Worm (Caenorhabditis elegans) whole organism, young adult: ENCODE data around the gene chil-19.

Source experiments
- F22D6.2 ChIP-seq: sonication (generic microtip); optimal IDR thresholded peaks from 2 replicates; lab custom pipeline; 2016; ENCODE audit warnings: mild to moderate bottlenecking, missing genetic modification characterization, missing compliant biosample characterization
- F33H1.4 ChIP-seq: fragments of 200-800 bp; sonication (Bioruptor generic); IDR thresholded peaks from 2 replicates; pipeline ENCODE4 v1.3.6; 2022; ENCODE audit warnings: missing genetic modification reagents, missing genetic modification characterization, missing compliant biosample characterization
- ccch-3 ChIP-seq: fragments of 200-800 bp; sonication (Bioruptor generic); optimal IDR thresholded peaks from 2 replicates; lab custom pipeline; 2018; ENCODE audit warnings: mild to moderate bottlenecking, missing genetic modification characterization, missing compliant biosample characterization
- ceh-100 ChIP-seq: fragments of 200-800 bp; sonication (Bioruptor generic); IDR thresholded peaks from 2 replicates; pipeline ENCODE4 v1.3.6; 2022; ENCODE audit warnings: missing genetic modification reagents, missing genetic modification characterization, missing compliant biosample characterization
- ceh-58 ChIP-seq: fragments of 200-800 bp; sonication (Bioruptor generic); IDR thresholded peaks from 2 replicates; pipeline ENCODE4 v1.3.6; 2022; ENCODE audit warnings: missing genetic modification characterization, missing compliant biosample characterization
- lin-40 ChIP-seq: sonication (generic microtip); optimal IDR thresholded peaks from 2 replicates; lab custom pipeline; 2016; ENCODE audit warnings: missing genetic modification characterization, mild to moderate bottlenecking, missing compliant biosample characterization, missing genotype, missing genetic modification reagents
- lsl-1 ChIP-seq: fragments of 200-800 bp; sonication (Bioruptor generic); optimal IDR thresholded peaks from 2 replicates; lab custom pipeline; 2018; ENCODE audit warnings: mild to moderate bottlenecking, missing genetic modification characterization, moderate library complexity, missing compliant biosample characterization
- mes-4 ChIP-seq: sonication (generic microtip); optimal IDR thresholded peaks from 2 replicates; lab custom pipeline; 2016; ENCODE audit warnings: missing genotype, missing genetic modification characterization, missing compliant biosample characterization
- tlf-1 ChIP-seq: fragments of 200-800 bp; sonication (Bioruptor generic); optimal IDR thresholded peaks from 2 replicates; lab custom pipeline; 2018; ENCODE audit warnings: mild to moderate bottlenecking, missing genetic modification characterization, missing compliant biosample characterization

DNA sequence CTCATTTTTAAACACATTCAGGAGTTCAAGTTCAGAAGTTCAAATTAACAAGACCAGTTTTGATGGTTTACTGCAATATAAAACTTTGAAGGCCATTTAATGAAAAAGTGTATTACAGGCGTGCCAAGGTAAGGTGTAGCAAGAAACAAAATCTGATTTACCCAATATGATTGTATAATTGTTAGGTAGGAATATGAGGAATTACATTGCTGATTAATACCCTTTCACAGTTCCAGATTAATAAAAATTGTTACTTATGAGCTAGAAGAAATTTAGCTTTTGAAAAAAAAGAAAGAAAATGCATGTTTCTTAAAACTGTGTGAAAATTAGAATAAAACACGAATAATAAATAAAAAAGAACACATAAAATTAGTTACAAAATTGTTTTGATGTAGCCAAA lies 20.6 kb downstream of the chil-19 start, which contains the start of gene kin-15:
- TF ChIP-seq tlf-1 (GFP tag; lab: Kevin White, UChicago) (no peak), ceh-58 (GFP tag; lab: Robert Waterston, UW) (no peak), mes-4 (tag; lab: Kevin White, UChicago) (no peak), F22D6.2 (tag; lab: Kevin White, UChicago) (no peak), lin-40 (no peak), lsl-1 (no peak), ceh-100 (GFP tag; lab: Robert Waterston, UW) (no peak), ccch-3 (no peak), F33H1.4 (GFP tag; lab: Robert Waterston, UW) (no peak)
